Worm (Caenorhabditis elegans): ENCODE results near the gene clec-79.

DNA sequence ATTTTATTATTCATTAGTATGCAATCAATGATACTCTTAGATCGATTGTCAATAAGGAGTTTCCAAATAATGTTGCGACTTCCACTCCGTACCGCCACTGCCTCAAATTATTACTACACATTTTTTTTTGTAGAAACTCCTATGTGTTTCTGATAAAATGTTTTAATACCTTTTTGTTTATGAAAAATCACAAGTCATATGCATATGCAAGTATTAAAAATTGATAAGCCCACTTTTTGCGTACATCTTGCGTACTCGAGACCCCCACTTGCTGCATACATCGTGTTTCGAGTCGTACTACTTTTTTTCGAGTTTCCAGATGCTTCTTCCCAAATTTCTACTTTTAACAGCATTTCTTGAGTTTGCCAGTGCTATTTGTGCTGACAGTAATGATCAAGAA lies 8.1 kb upstream of the clec-79 start, which contains the start of gene clec-76:
- no peak for TF ChIP-seq ekl-4 (GFP tag; IDR thresholded peaks at IDR 0.05)
- no peak for TF ChIP-seq F57A8.1 (GFP tag; optimal IDR thresholded peaks at IDR 0.05)
- no peak for TF ChIP-seq F57C9.4 (tag; optimal IDR thresholded peaks at IDR 0.05)
- TF ChIP-seq F23B12.7 (tag; optimal IDR thresholded peaks at IDR 0.05; ENCODE audit: insufficient read depth): no peak
- TF ChIP-seq pha-4 (tag; optimal IDR thresholded peaks at IDR 0.05): no peak
- no peak for TF ChIP-seq B0261.1 (tag; optimal IDR thresholded peaks at IDR 0.05)
- TF ChIP-seq rcor-1 (GFP tag; IDR thresholded peaks at IDR 0.05): no peak
- no peak for TF ChIP-seq F49E8.2 (tag; optimal IDR thresholded peaks at IDR 0.05; ENCODE audit: insufficient read depth)

Measured in whole organism, young adult.